Fruit fly (Drosophila melanogaster) whole organism, embryonic: Measurements from ENCODE around the gene Nup43.

Source experiments
- ATbp ChIP-seq: fragments of 200-800 bp; sonication (Bioruptor generic); optimal IDR thresholded peaks from 2 replicates; lab custom pipeline; 2017; ENCODE audit warnings: missing biosample characterization, mild to moderate bottlenecking, missing genetic modification characterization, missing genetic modification reagents
- Adf1 ChIP-seq: fragments of 200-800 bp; sonication (Bioruptor generic); IDR thresholded peaks from 2 replicates; pipeline ENCODE4 v1.3.6; 2022; ENCODE audit warnings: missing biosample characterization, missing genetic modification characterization
- Antp ChIP-seq: fragments of 200-800 bp; sonication (Bioruptor generic); optimal IDR thresholded peaks from 3 replicates; lab custom pipeline; 2016; ENCODE audit warnings: missing biosample characterization, missing genetic modification characterization
- BEAF-32 ChIP-seq: fragments of 200-800 bp; sonication (Bioruptor generic); optimal IDR thresholded peaks from 3 replicates; lab custom pipeline; 2017; ENCODE audit warnings: missing biosample characterization, missing genetic modification characterization, mild to moderate bottlenecking, moderate library complexity, missing genetic modification reagents
- Bgb ChIP-seq: fragments of 200-800 bp; sonication (Bioruptor generic); IDR thresholded peaks from 2 replicates; pipeline ENCODE4 v1.3.6; 2022; ENCODE audit warnings: missing biosample characterization, missing genetic modification characterization; ENCODE audit not compliant: partially characterized antibody
- CG11456 ChIP-seq: fragments of 200-800 bp; sonication (Bioruptor generic); IDR thresholded peaks from 3 replicates; pipeline ENCODE4 v1.3.6; 2022; ENCODE audit warnings: missing biosample characterization, missing genetic modification characterization
- CG15479 ChIP-seq: fragments of 200-800 bp; sonication (Bioruptor generic); optimal IDR thresholded peaks from 3 replicates; lab custom pipeline; 2019; ENCODE audit warnings: missing biosample characterization, mild to moderate bottlenecking, missing genetic modification characterization, moderate library complexity
- CG17802 ChIP-seq: fragments of 200-800 bp; sonication (Bioruptor generic); optimal IDR thresholded peaks from 2 replicates; lab custom pipeline; 2018; ENCODE audit warnings: missing biosample characterization, mild to moderate bottlenecking, missing genetic modification characterization, moderate library complexity
- CG1792 ChIP-seq: fragments of 200-800 bp; sonication (Bioruptor generic); optimal IDR thresholded peaks from 2 replicates; lab custom pipeline; 2016; ENCODE audit warnings: missing biosample characterization, missing genetic modification characterization
- CG18011 ChIP-seq: fragments of 200-800 bp; sonication (Bioruptor generic); optimal IDR thresholded peaks from 2 replicates; lab custom pipeline; 2017; ENCODE audit warnings: missing biosample characterization, missing genetic modification characterization, mild to moderate bottlenecking, moderate library complexity, missing genotype
- CG1832 ChIP-seq: fragments of 200-800 bp; sonication (Bioruptor generic); optimal IDR thresholded peaks from 2 replicates; lab custom pipeline; 2017; ENCODE audit warnings: missing biosample characterization, mild to moderate bottlenecking, missing genetic modification characterization, inconsistent platforms
- CG2202 ChIP-seq: fragments of 200-800 bp; sonication (Bioruptor generic); optimal IDR thresholded peaks from 2 replicates; lab custom pipeline; 2018; ENCODE audit warnings: missing biosample characterization, mild to moderate bottlenecking, missing genetic modification characterization
- CG2712 ChIP-seq: fragments of 200-800 bp; optimal IDR thresholded peaks from 3 replicates; lab custom pipeline; 2019; ENCODE audit warnings: missing biosample characterization, mild to moderate bottlenecking, missing genetic modification characterization, moderate library complexity
- CG31365 ChIP-seq: fragments of 200-800 bp; sonication (Bioruptor generic); optimal IDR thresholded peaks from 2 replicates; lab custom pipeline; 2018; ENCODE audit warnings: missing biosample characterization, mild to moderate bottlenecking, missing genetic modification characterization
- CG4282 ChIP-seq: fragments of 200-800 bp; sonication (Bioruptor generic); optimal IDR thresholded peaks from 2 replicates; lab custom pipeline; 2016; ENCODE audit warnings: missing biosample characterization, missing genetic modification characterization
- CG4854 ChIP-seq: fragments of 200-800 bp; sonication (Bioruptor generic); optimal IDR thresholded peaks from 2 replicates; lab custom pipeline; 2016; ENCODE audit warnings: missing biosample characterization, missing genetic modification characterization, inconsistent platforms
- CG9609 ChIP-seq: fragments of 200-800 bp; sonication (Bioruptor generic); optimal IDR thresholded peaks from 3 replicates; lab custom pipeline; 2016; ENCODE audit warnings: missing biosample characterization, missing genetic modification characterization
- D19A ChIP-seq: fragments of 200-800 bp; optimal IDR thresholded peaks from 3 replicates; lab custom pipeline; 2019; ENCODE audit warnings: missing biosample characterization, mild to moderate bottlenecking, missing genetic modification characterization, moderate library complexity
- E2f2 ChIP-seq: fragments of 200-800 bp; sonication (Bioruptor generic); IDR thresholded peaks from 2 replicates; pipeline ENCODE4 v1.3.6; 2022; ENCODE audit warnings: missing biosample characterization, missing genetic modification characterization
- Ets97D ChIP-seq: fragments of 200-800 bp; sonication (Bioruptor generic); optimal IDR thresholded peaks from 3 replicates; lab custom pipeline; 2016; ENCODE audit warnings: missing biosample characterization, missing genetic modification characterization
- Fer2 ChIP-seq: fragments of 200-800 bp; sonication (Bioruptor generic); optimal IDR thresholded peaks from 2 replicates; lab custom pipeline; 2018; ENCODE audit warnings: missing biosample characterization, mild to moderate bottlenecking, missing genetic modification characterization, moderate library complexity
- GATAe ChIP-seq: fragments of 200-800 bp; sonication (Bioruptor generic); conservative IDR thresholded peaks from 2 replicates; pipeline ENCODE4 v1.3.6; 2022; ENCODE audit warnings: missing biosample characterization, missing genetic modification characterization
- Gsc ChIP-seq: fragments of 200-800 bp; sonication (Bioruptor generic); IDR thresholded peaks from 2 replicates; pipeline ENCODE4 v1.3.6; 2022; ENCODE audit warnings: missing biosample characterization, missing genetic modification characterization
- Hr51 ChIP-seq, 2 experiments: fragments of 200-800 bp; sonication (Bioruptor generic); optimal IDR thresholded peaks; 2 replicates in 1 of 2; 3 replicates in 1 of 2; lab custom pipeline; 2016 to 2018; ENCODE audit warnings: missing biosample characterization in 2 of 2, missing genetic modification characterization in 2 of 2, mild to moderate bottlenecking in 1 of 2, moderate library complexity in 1 of 2
- Pdp1 ChIP-seq, 2 experiments: fragments of 200-800 bp; sonication (Bioruptor generic); optimal IDR thresholded peaks; 3 replicates each; lab custom pipeline; 2016; ENCODE audit warnings: missing biosample characterization in 2 of 2, missing genetic modification characterization in 2 of 2, mild to moderate bottlenecking in 1 of 2, moderate library complexity in 1 of 2
- Scr ChIP-seq: fragments of 200-800 bp; sonication (Bioruptor generic); IDR thresholded peaks from 2 replicates; pipeline ENCODE4 v1.3.6; 2022; ENCODE audit warnings: missing biosample characterization, missing genetic modification characterization; ENCODE audit not compliant: partially characterized antibody
- Sox100B ChIP-seq: fragments of 200-800 bp; sonication (Bioruptor generic); optimal IDR thresholded peaks from 3 replicates; lab custom pipeline; 2018; ENCODE audit warnings: missing biosample characterization, mild to moderate bottlenecking, missing genetic modification characterization
- Spps ChIP-seq: fragments of 200-800 bp; sonication (Bioruptor generic); optimal IDR thresholded peaks from 2 replicates; lab custom pipeline; 2018; ENCODE audit warnings: missing biosample characterization, mild to moderate bottlenecking, missing genetic modification characterization
- Xbp1 ChIP-seq: fragments of 200-800 bp; sonication (Bioruptor generic); optimal IDR thresholded peaks from 3 replicates; lab custom pipeline; 2016; ENCODE audit warnings: missing biosample characterization, mild to moderate bottlenecking, missing genetic modification characterization
- YL-1 ChIP-seq: fragments of 200-800 bp; sonication (Bioruptor generic); optimal IDR thresholded peaks from 3 replicates; lab custom pipeline; 2017; ENCODE audit warnings: missing biosample characterization, mild to moderate bottlenecking, missing genetic modification characterization
- crol ChIP-seq: fragments of 200-800 bp; sonication (Bioruptor generic); IDR thresholded peaks from 2 replicates; pipeline ENCODE4 v1.3.6; 2022; ENCODE audit warnings: missing biosample characterization, missing genetic modification characterization
- disco-r ChIP-seq: fragments of 200-800 bp; sonication (Bioruptor generic); optimal IDR thresholded peaks from 2 replicates; lab custom pipeline; 2016; ENCODE audit warnings: missing biosample characterization, missing genetic modification characterization
- dysf ChIP-seq: fragments of 200-800 bp; sonication (Bioruptor generic); IDR thresholded peaks from 3 replicates; pipeline ENCODE4 v1.3.6; 2022; ENCODE audit warnings: missing biosample characterization, missing genetic modification characterization
- gce ChIP-seq: fragments of 200-800 bp; sonication (Bioruptor generic); IDR thresholded peaks from 3 replicates; pipeline ENCODE4 v1.3.6; 2022; ENCODE audit warnings: missing biosample characterization, missing genetic modification characterization
- gcm ChIP-seq: fragments of 200-800 bp; sonication (Bioruptor generic); optimal IDR thresholded peaks from 2 replicates; lab custom pipeline; 2019; ENCODE audit warnings: missing biosample characterization, mild to moderate bottlenecking, missing genetic modification characterization, moderate library complexity
- mld ChIP-seq: fragments of 200-800 bp; sonication (Bioruptor generic); IDR thresholded peaks from 3 replicates; pipeline ENCODE4 v1.3.6; 2022; ENCODE audit warnings: missing biosample characterization, missing genetic modification characterization; ENCODE audit not compliant: partially characterized antibody
- nau ChIP-seq: fragments of 200-800 bp; sonication (Bioruptor generic); optimal IDR thresholded peaks from 3 replicates; lab custom pipeline; 2017; ENCODE audit warnings: missing biosample characterization, mild to moderate bottlenecking, missing genetic modification characterization, missing genetic modification reagents
- pfk ChIP-seq: fragments of 200-800 bp; sonication (Bioruptor generic); optimal IDR thresholded peaks from 2 replicates; lab custom pipeline; 2018; ENCODE audit warnings: missing biosample characterization, mild to moderate bottlenecking, missing genetic modification characterization, moderate library complexity
- pzg ChIP-seq: fragments of 200-800 bp; sonication (Bioruptor generic); optimal IDR thresholded peaks from 3 replicates; lab custom pipeline; 2018; ENCODE audit warnings: missing biosample characterization, mild to moderate bottlenecking, missing genetic modification characterization, moderate library complexity
- ranshi ChIP-seq: fragments of 200-800 bp; sonication (Bioruptor generic); IDR thresholded peaks from 2 replicates; pipeline ENCODE4 v1.3.6; 2022; ENCODE audit warnings: missing biosample characterization, missing genetic modification characterization
- scrt ChIP-seq: fragments of 200-800 bp; sonication (Bioruptor generic); optimal IDR thresholded peaks from 2 replicates; lab custom pipeline; 2018; ENCODE audit warnings: missing biosample characterization, mild to moderate bottlenecking, missing genetic modification characterization, moderate library complexity
- sens ChIP-seq: fragments of 200-800 bp; sonication (Bioruptor generic); peaks from one replicate; lab custom pipeline; 2016; ENCODE audit warnings: missing biosample characterization, missing genetic modification characterization
- sisA ChIP-seq: fragments of 200-800 bp; sonication (Bioruptor generic); IDR thresholded peaks from 2 replicates; pipeline ENCODE4 v1.3.6; 2022; ENCODE audit warnings: missing biosample characterization, missing genetic modification characterization
- slou ChIP-seq: fragments of 200-800 bp; sonication (Bioruptor generic); optimal IDR thresholded peaks from 3 replicates; lab custom pipeline; 2016; ENCODE audit warnings: missing biosample characterization, missing genetic modification characterization
- so ChIP-seq: fragments of 200-800 bp; sonication (Bioruptor generic); IDR thresholded peaks from 3 replicates; pipeline ENCODE4 v1.3.6; 2022; ENCODE audit warnings: missing biosample characterization, missing genetic modification characterization
- tx ChIP-seq: fragments of 200-800 bp; sonication (Bioruptor generic); optimal IDR thresholded peaks from 2 replicates; lab custom pipeline; 2016; ENCODE audit warnings: missing biosample characterization, missing genetic modification characterization
- vvl ChIP-seq: fragments of 200-800 bp; sonication (Bioruptor generic); IDR thresholded peaks from 2 replicates; pipeline ENCODE4 v1.3.6; 2022; ENCODE audit warnings: missing biosample characterization, missing genetic modification characterization
- zen2 ChIP-seq: fragments of 200-800 bp; sonication (Bioruptor generic); IDR thresholded peaks from 3 replicates; pipeline ENCODE4 v1.3.6; 2022; ENCODE audit warnings: missing biosample characterization, missing genetic modification characterization; ENCODE audit not compliant: partially characterized antibody

The Nup43 gene

DNA sequence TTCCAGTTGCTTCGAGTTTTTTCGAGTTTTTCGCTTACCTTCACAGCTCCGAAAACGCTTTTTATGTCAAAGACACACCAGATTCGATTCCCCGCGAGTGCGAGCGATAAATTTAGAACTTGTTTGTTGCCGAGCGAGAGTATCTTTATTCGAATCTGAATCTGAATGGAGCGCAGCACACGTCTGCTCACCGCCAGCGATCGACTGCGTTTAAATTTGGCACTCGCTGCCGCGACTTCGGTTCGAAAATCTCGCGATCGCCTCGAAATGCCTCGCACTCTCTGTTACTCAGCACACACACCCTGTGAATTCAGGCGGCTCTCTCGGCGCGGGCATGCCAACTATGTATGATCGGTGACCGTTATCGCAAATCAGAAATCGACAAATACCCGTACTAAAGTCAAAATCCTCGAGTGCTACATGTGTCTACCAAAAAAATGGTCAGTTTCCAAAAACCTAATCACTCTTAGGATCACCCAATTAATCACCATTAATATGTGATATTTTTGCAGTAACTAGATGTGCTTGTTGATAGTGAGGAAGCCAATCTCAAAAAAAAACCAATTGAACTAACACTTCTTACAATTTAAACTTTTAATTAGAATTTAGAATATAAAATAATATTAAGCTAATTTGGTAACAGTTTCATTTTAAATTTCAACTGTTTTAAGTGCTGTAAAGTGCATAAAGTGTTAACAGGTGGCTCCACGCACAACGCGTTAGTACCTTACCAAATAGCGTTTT is 32.7 kb downstream of the Nup43 start, which contains the start of gene Vha100-2 (continued):
- TF ChIP-seq D19A (tag; lab: Kevin White, UChicago) (peak; percentile 39), YL-1 (GFP tag; lab: Kevin White, UChicago) (peak; percentile 68), slou (GFP tag; lab: Kevin White, UChicago) (no peak), vvl (GFP tag; lab: Robert Waterston, UW) (peak; percentile 28), BEAF-32 (GFP tag; lab: Kevin White, UChicago) (peak; percentile 45), pzg (GFP tag; lab: Kevin White, UChicago) (peak; percentile 88), Gsc (no peak), E2f2 (peak; percentile 67), CG2202 (tag; lab: Kevin White, UChicago) (no peak), disco-r (GFP tag; lab: Kevin White, UChicago) (peak; percentile 48), CG17802 (tag; lab: Kevin White, UChicago) (no peak), CG4282 (GFP tag; lab: Kevin White, UChicago) (no peak), CG1792 (GFP tag; lab: Kevin White, UChicago) (no peak), Adf1 (peak; percentile 68; the same call in 1 of the 2 replicates), Ets97D (GFP tag; lab: Kevin White, UChicago) (peak; percentile 62), tx (GFP tag; lab: Kevin White, UChicago) (no peak), Fer2 (no peak), CG15479 (no peak), Antp (GFP tag; lab: Kevin White, UChicago) (no peak), CG9609 (no peak), zen2 (GFP tag; lab: Robert Waterston, UW) (no peak), nau (peak; percentile 9), Spps (tag; lab: Kevin White, UChicago) (no peak), CG18011 (GFP tag; lab: Kevin White, UChicago) (no peak), gcm (GFP tag; lab: Kevin White, UChicago) (no peak), Bgb (GFP tag; lab: Robert Waterston, UW) (peak; percentile 66), Hr51 (GFP tag; optimal IDR thresholded peaks at IDR 0.05; lab: Kevin White, UChicago) (peak; percentile 27), dysf (GFP tag; lab: Robert Waterston, UW) (peak; percentile 53; the same call in 2 of the 3 replicates), CG1832 (GFP tag; lab: Kevin White, UChicago) (no peak), Xbp1 (GFP tag; lab: Kevin White, UChicago) (peak; percentile 7), sens (GFP tag; lab: Kevin White, UChicago) (peak; percentile 74), so (GFP tag; lab: Robert Waterston, UW) (peak; percentile 70; the same call in 2 of the 3 replicates), ATbp (GFP tag; lab: Kevin White, UChicago) (no peak), Scr (peak; percentile 20; the same call in 1 of the 2 replicates), sisA (no peak), pfk (GFP tag; lab: Kevin White, UChicago) (peak; percentile 36), Pdp1 (GFP tag; optimal IDR thresholded peaks at IDR 0.05; lab: Kevin White, UChicago) (no peak), ranshi (GFP tag; lab: Robert Waterston, UW) (no peak; the same call in 1 of the 2 replicates), scrt (peak; percentile 98), CG11456 (GFP tag; lab: Robert Waterston, UW) (peak; percentile 69; the same call in 2 of the 3 replicates), CG4854 (GFP tag; lab: Kevin White, UChicago) (no peak), crol (GFP tag; lab: Robert Waterston, UW) (0 out of 2 replicates have a peak, but pooled peaks have one; percentile 1), mld (GFP tag; lab: Robert Waterston, UW) (0 out of 3 replicates have a peak, but pooled peaks have one; percentile 16), CG31365 (tag; lab: Kevin White, UChicago) (no peak), CG2712 (no peak), GATAe (0 out of 2 replicates have a peak, but pooled peaks have one; percentile 18), gce (peak; percentile 67; the same call in 2 of the 3 replicates), Sox100B (GFP tag; lab: Kevin White, UChicago) (peak; percentile 39)
